Fruit fly (Drosophila melanogaster) whole organism: ENCODE data around the gene tim.

ENCODE experiments used
- Dll ChIP-seq: fragments of >200 bp; optimal IDR thresholded peaks from 2 replicates; lab custom pipeline; 2017
- pan ChIP-seq: fragments of >200 bp; optimal IDR thresholded peaks from 2 replicates; lab custom pipeline; 2017
- psq ChIP-seq: fragments of >200 bp; optimal IDR thresholded peaks from 2 replicates; lab custom pipeline; 2017
- usp ChIP-seq: fragments of >200 bp; optimal IDR thresholded peaks from 2 replicates; lab custom pipeline; 2017; ENCODE audit warnings: missing biosample characterization, missing genetic modification characterization, mixed read lengths

dm6 chr2L:3548879-3549278, 41.0 kb upstream of the tim start:
- TF ChIP-seq Dll (no peak), psq (lab: Kevin White, UChicago) (no peak), usp (GFP tag; lab: Kevin White, UChicago) (no peak), pan (no peak)
